Worm (Caenorhabditis elegans) whole organism, early embryonic: ENCODE measurements around the gene Y53C12A.6.

ENCODE experiments used
- B0310.2 ChIP-seq: sonication (generic microtip); optimal IDR thresholded peaks from 2 replicates; lab custom pipeline; 2016; ENCODE audit warnings: mild to moderate bottlenecking, missing genetic modification characterization, missing compliant biosample characterization
- F13C5.2 ChIP-seq: sonication (generic microtip); optimal IDR thresholded peaks from 2 replicates; lab custom pipeline; 2017; ENCODE audit warnings: mild to moderate bottlenecking, missing genetic modification characterization, inconsistent platforms, missing compliant biosample characterization
- aly-1 ChIP-seq: sonication (generic microtip); optimal IDR thresholded peaks from 2 replicates; lab custom pipeline; 2016; ENCODE audit warnings: missing genetic modification characterization, missing compliant biosample characterization
- ama-1 ChIP-seq: fragments of 150-350 bp; optimal IDR thresholded peaks from 2 replicates; lab custom pipeline; 2014
- ceh-13 ChIP-seq: fragments of 200-800 bp; sonication (Bioruptor generic); optimal IDR thresholded peaks from 2 replicates; lab custom pipeline; 2018; ENCODE audit warnings: mild to moderate bottlenecking, missing genetic modification characterization, missing compliant biosample characterization
- ceh-36 ChIP-seq: sonication (generic microtip); optimal IDR thresholded peaks from 2 replicates; lab custom pipeline; 2016; ENCODE audit warnings: missing genetic modification characterization, inconsistent platforms, missing compliant biosample characterization
- ets-7 ChIP-seq: sonication (generic microtip); optimal IDR thresholded peaks from 2 replicates; lab custom pipeline; 2016; ENCODE audit warnings: missing genotype, missing genetic modification characterization, missing compliant biosample characterization
- flt-1 ChIP-seq: fragments of 200-800 bp; sonication (Bioruptor generic); IDR thresholded peaks from 2 replicates; pipeline ENCODE4 v1.3.6; 2022; ENCODE audit warnings: missing genetic modification characterization, missing compliant biosample characterization
- hmbx-1 ChIP-seq: sonication (generic microtip); optimal IDR thresholded peaks from 2 replicates; lab custom pipeline; 2016; ENCODE audit warnings: mild to moderate bottlenecking, missing genetic modification characterization, missing compliant biosample characterization
- hmg-4 ChIP-seq: fragments of 200-800 bp; sonication (Bioruptor generic); optimal IDR thresholded peaks from 2 replicates; lab custom pipeline; 2018; ENCODE audit warnings: mild to moderate bottlenecking, missing genetic modification characterization, missing compliant biosample characterization
- hnd-1 ChIP-seq: sonication (generic microtip); optimal IDR thresholded peaks from 2 replicates; lab custom pipeline; 2016; ENCODE audit warnings: missing genetic modification characterization, missing compliant biosample characterization
- pes-1 ChIP-seq: fragments of 200-800 bp; sonication (Bioruptor generic); IDR thresholded peaks from 2 replicates; pipeline ENCODE4 v1.3.6; 2022; ENCODE audit warnings: missing genetic modification reagents, missing genetic modification characterization, missing compliant biosample characterization
- scrt-1 ChIP-seq: fragments of 200-800 bp; sonication (Bioruptor generic); IDR thresholded peaks from 2 replicates; pipeline ENCODE4 v1.3.6; 2022; ENCODE audit warnings: missing genetic modification characterization, missing compliant biosample characterization
- sea-1 ChIP-seq: fragments of 200-800 bp; sonication (Bioruptor generic); conservative IDR thresholded peaks from 2 replicates; pipeline ENCODE4 v1.3.6; 2022; ENCODE audit warnings: missing genetic modification characterization, missing compliant biosample characterization
- tbx-11 ChIP-seq: fragments of 200-800 bp; sonication (Bioruptor generic); IDR thresholded peaks from 2 replicates; pipeline ENCODE4 v1.3.6; 2022; ENCODE audit warnings: missing genetic modification characterization, missing compliant biosample characterization
- tbx-37 ChIP-seq: fragments of 200-800 bp; sonication (Bioruptor generic); conservative IDR thresholded peaks from 2 replicates; pipeline ENCODE4 v1.3.6; 2022; ENCODE audit warnings: missing genetic modification reagents, missing genetic modification characterization, missing compliant biosample characterization
- tra-4 ChIP-seq: sonication (generic microtip); optimal IDR thresholded peaks from 2 replicates; lab custom pipeline; 2017; ENCODE audit warnings: missing genetic modification characterization, missing compliant biosample characterization

Y53C12A.6 gene

ce11 chrII:9700363-9700762, 17.4 kb downstream of the Y53C12A.6 start, which contains the start of the genes Y53C12A.8 and Y53C12A.7:
Gene Y53C12A.8, minus strand, starts transcription at chrII:9700463.
Gene Y53C12A.7, plus strand, starts transcription at chrII:9700543.
- TF ChIP-seq tbx-11 (GFP tag; lab: Robert Waterston, UW): no peak
- no peak for TF ChIP-seq ets-7 (tag; lab: Kevin White, UChicago)
- no peak for TF ChIP-seq flt-1 (GFP tag; lab: Robert Waterston, UW)
- no peak for TF ChIP-seq hmg-4 (GFP tag; lab: Kevin White, UChicago)
- TF ChIP-seq scrt-1: no peak
- no peak for TF ChIP-seq hnd-1 (tag; lab: Kevin White, UChicago)
- TF ChIP-seq aly-1 (tag; lab: Kevin White, UChicago): no peak
- TF ChIP-seq hmbx-1: no peak
- TF ChIP-seq sea-1 (GFP tag; lab: Robert Waterston, UW): no peak
- no peak for TF ChIP-seq pes-1 (GFP tag; lab: Robert Waterston, UW)
- no peak for TF ChIP-seq tbx-37 (GFP tag; lab: Robert Waterston, UW)
- no peak for TF ChIP-seq ama-1 (lab: Kevin White, UChicago)
- TF ChIP-seq B0310.2 (tag; lab: Kevin White, UChicago): no peak
- TF ChIP-seq ceh-13 (GFP tag; lab: Kevin White, UChicago): no peak
- no peak for TF ChIP-seq tra-4 (tag; lab: Kevin White, UChicago)
- TF ChIP-seq F13C5.2 (tag; lab: Kevin White, UChicago): no peak
- no peak for TF ChIP-seq ceh-36

- TF ChIP-seq ama-1 (lab: Kevin White, UChicago) (no peak), tra-4 (tag; lab: Kevin White, UChicago) (no peak), scrt-1 (no peak), hmbx-1 (no peak)
Observed at ce11 chrII:9695942-9696341, 21.9 kb downstream of the Y53C12A.6 start.

- TF ChIP-seq ets-7 (tag; lab: Kevin White, UChicago): no peak
- TF ChIP-seq tbx-37 (GFP tag; lab: Robert Waterston, UW): no peak
- no peak for TF ChIP-seq F13C5.2 (tag; lab: Kevin White, UChicago)
- no peak for TF ChIP-seq scrt-1
- TF ChIP-seq tbx-11 (GFP tag; lab: Robert Waterston, UW): no peak
- no peak for TF ChIP-seq hnd-1 (tag; lab: Kevin White, UChicago)
- TF ChIP-seq ceh-36: no peak
Observed at ce11 chrII:9691839-9692238, 26.0 kb downstream of the Y53C12A.6 start, which contains the start of gene nlp-11. Gene nlp-11, minus strand, starts transcription at chrII:9691939.

- no peak for TF ChIP-seq B0310.2 (tag; lab: Kevin White, UChicago)
- no peak for TF ChIP-seq scrt-1
Observed at ce11 chrII:9690067-9690632, 27.7 kb downstream of the Y53C12A.6 start.

ce11 chrII:9686663-9687193, 31.1 kb downstream of the Y53C12A.6 start, which contains the start of gene ZK1320.9:
Gene ZK1320.9, minus strand, starts transcription at chrII:9686713.
- TF ChIP-seq B0310.2 (tag; lab: Kevin White, UChicago) (no peak), F13C5.2 (tag; lab: Kevin White, UChicago) (no peak), ets-7 (tag; lab: Kevin White, UChicago) (no peak), hmbx-1 (no peak), ama-1 (lab: Kevin White, UChicago) (no peak), ceh-13 (GFP tag; lab: Kevin White, UChicago) (no peak), hnd-1 (tag; lab: Kevin White, UChicago) (no peak), tbx-37 (GFP tag; lab: Robert Waterston, UW) (no peak)

- TF ChIP-seq sea-1 (GFP tag; lab: Robert Waterston, UW) (no peak), flt-1 (GFP tag; lab: Robert Waterston, UW) (no peak), hmg-4 (GFP tag; lab: Kevin White, UChicago) (no peak), aly-1 (tag; lab: Kevin White, UChicago) (no peak), ama-1 (lab: Kevin White, UChicago) (no peak), ceh-36 (no peak), pes-1 (GFP tag; lab: Robert Waterston, UW) (no peak), scrt-1 (no peak), tra-4 (tag; lab: Kevin White, UChicago) (no peak), hmbx-1 (no peak), ets-7 (tag; lab: Kevin White, UChicago) (no peak)
Observed at ce11 chrII:9684175-9684574, 33.6 kb downstream of the Y53C12A.6 start.

- TF ChIP-seq pes-1 (GFP tag; lab: Robert Waterston, UW): no peak
- TF ChIP-seq tbx-37 (GFP tag; lab: Robert Waterston, UW): no peak
- TF ChIP-seq aly-1 (tag; lab: Kevin White, UChicago): no peak
- no peak for TF ChIP-seq hnd-1 (tag; lab: Kevin White, UChicago)
- no peak for TF ChIP-seq ets-7 (tag; lab: Kevin White, UChicago)
- no peak for TF ChIP-seq ceh-36
- TF ChIP-seq B0310.2 (tag; lab: Kevin White, UChicago): no peak
- TF ChIP-seq F13C5.2 (tag; lab: Kevin White, UChicago): no peak
- no peak for TF ChIP-seq hmg-4 (GFP tag; lab: Kevin White, UChicago)
- TF ChIP-seq ama-1 (lab: Kevin White, UChicago): no peak
- TF ChIP-seq sea-1 (GFP tag; lab: Robert Waterston, UW): no peak
- no peak for TF ChIP-seq scrt-1
- no peak for TF ChIP-seq flt-1 (GFP tag; lab: Robert Waterston, UW)
- no peak for TF ChIP-seq ceh-13 (GFP tag; lab: Kevin White, UChicago)
- no peak for TF ChIP-seq hmbx-1
Observed at ce11 chrII:9682044-9682443, 35.8 kb downstream of the Y53C12A.6 start.

- no peak for TF ChIP-seq ets-7 (tag; lab: Kevin White, UChicago)
- no peak for TF ChIP-seq ceh-36
- no peak for TF ChIP-seq sea-1 (GFP tag; lab: Robert Waterston, UW)
- TF ChIP-seq ama-1 (lab: Kevin White, UChicago): no peak
- TF ChIP-seq B0310.2 (tag; lab: Kevin White, UChicago): no peak
- no peak for TF ChIP-seq pes-1 (GFP tag; lab: Robert Waterston, UW)
- TF ChIP-seq tbx-11 (GFP tag; lab: Robert Waterston, UW): no peak
- no peak for TF ChIP-seq scrt-1
- TF ChIP-seq aly-1 (tag; lab: Kevin White, UChicago): no peak
Observed at ce11 chrII:9680493-9680892, 37.3 kb downstream of the Y53C12A.6 start, which contains the start of gene ZK1320.13. Gene ZK1320.13, plus strand, starts transcription at chrII:9680793.
